Worm (Caenorhabditis elegans) whole organism, late embryonic: ENCODE results near the gene cisd-1.

Experiments
- C38D4.7 ChIP-seq: fragments of 200-800 bp; sonication (Bioruptor generic); optimal IDR thresholded peaks from 2 replicates; lab custom pipeline; 2018; ENCODE audit warnings: mild to moderate bottlenecking, missing genetic modification characterization, moderate library complexity, missing compliant biosample characterization
- F13H6.1 ChIP-seq: sonication (generic microtip); optimal IDR thresholded peaks from 2 replicates; lab custom pipeline; 2016; ENCODE audit warnings: missing genetic modification characterization, missing compliant biosample characterization
- K02D7.2 ChIP-seq: sonication (generic microtip); optimal IDR thresholded peaks from 2 replicates; lab custom pipeline; 2017; ENCODE audit warnings: mild to moderate bottlenecking, missing genetic modification characterization, missing compliant biosample characterization
- K09A11.1 ChIP-seq: sonication (generic microtip); optimal IDR thresholded peaks from 2 replicates; lab custom pipeline; 2017; ENCODE audit warnings: antibody characterized with exemption, mild to moderate bottlenecking, missing genetic modification characterization, missing compliant biosample characterization; ENCODE audit not compliant: insufficient read depth
- Y22D7AL.16 ChIP-seq: sonication (generic microtip); optimal IDR thresholded peaks from 2 replicates; lab custom pipeline; 2016; ENCODE audit warnings: missing genetic modification characterization, missing compliant biosample characterization
- ahr-1 ChIP-seq: sonication (generic microtip); optimal IDR thresholded peaks from 2 replicates; lab custom pipeline; 2016; ENCODE audit warnings: missing genetic modification characterization, missing compliant biosample characterization
- ama-1 ChIP-seq: fragments of 150-350 bp; optimal IDR thresholded peaks from 2 replicates; lab custom pipeline; 2014
- ceh-19 ChIP-seq: fragments of 200-800 bp; sonication (Bioruptor generic); optimal IDR thresholded peaks from 2 replicates; lab custom pipeline; 2018; ENCODE audit warnings: mild to moderate bottlenecking, missing genetic modification characterization, missing compliant biosample characterization
- ceh-22 ChIP-seq: sonication (generic microtip); optimal IDR thresholded peaks from 2 replicates; lab custom pipeline; 2017; ENCODE audit warnings: missing biosample characterization, missing genetic modification characterization
- ceh-24 ChIP-seq: sonication (generic microtip); optimal IDR thresholded peaks from 2 replicates; lab custom pipeline; 2016; ENCODE audit warnings: mild to moderate bottlenecking, missing genetic modification characterization, missing compliant biosample characterization
- ceh-30 ChIP-seq: fragments of 150-350 bp; optimal IDR thresholded peaks from 2 replicates; lab custom pipeline; 2014; ENCODE audit warnings: missing biosample characterization, missing genetic modification characterization
- ceh-34 ChIP-seq: sonication (generic microtip); optimal IDR thresholded peaks from 2 replicates; lab custom pipeline; 2016; ENCODE audit warnings: mild to moderate bottlenecking, missing genetic modification characterization, missing compliant biosample characterization
- ceh-45 ChIP-seq: fragments of 200-800 bp; sonication (Bioruptor generic); IDR thresholded peaks from 2 replicates; pipeline ENCODE4 v1.3.6; 2022; ENCODE audit warnings: missing genetic modification reagents, missing genetic modification characterization, missing compliant biosample characterization
- ceh-48 ChIP-seq: sonication (generic microtip); optimal IDR thresholded peaks from 2 replicates; lab custom pipeline; 2016; ENCODE audit warnings: missing genetic modification characterization, inconsistent platforms, missing compliant biosample characterization
- ceh-6 ChIP-seq: fragments of 200-800 bp; sonication (Bioruptor generic); optimal IDR thresholded peaks from 2 replicates; lab custom pipeline; 2018; ENCODE audit warnings: mild to moderate bottlenecking, missing genetic modification characterization, missing compliant biosample characterization
- ceh-9 ChIP-seq: sonication (generic microtip); optimal IDR thresholded peaks from 2 replicates; lab custom pipeline; 2016; ENCODE audit warnings: mild to moderate bottlenecking, missing genetic modification characterization, inconsistent platforms, missing compliant biosample characterization
- dmd-4 ChIP-seq: sonication (generic microtip); optimal IDR thresholded peaks from 2 replicates; lab custom pipeline; 2016; ENCODE audit warnings: borderline replicate concordance, missing genetic modification characterization, missing compliant biosample characterization
- dve-1 ChIP-seq: sonication (generic microtip); optimal IDR thresholded peaks from 2 replicates; lab custom pipeline; 2017; ENCODE audit warnings: antibody characterized with exemption, mild to moderate bottlenecking, missing genetic modification characterization, missing compliant biosample characterization
- elt-4 ChIP-seq: sonication (generic microtip); optimal IDR thresholded peaks from 2 replicates; lab custom pipeline; 2016; ENCODE audit warnings: missing genetic modification characterization, missing compliant biosample characterization
- ets-4 ChIP-seq: sonication (generic microtip); optimal IDR thresholded peaks from 2 replicates; lab custom pipeline; 2016; ENCODE audit warnings: missing genetic modification characterization, missing compliant biosample characterization
- eyg-1 ChIP-seq: sonication (generic microtip); optimal IDR thresholded peaks from 2 replicates; lab custom pipeline; 2016; ENCODE audit warnings: missing genotype, missing genetic modification characterization, missing compliant biosample characterization
- fax-1 ChIP-seq: sonication (generic microtip); optimal IDR thresholded peaks from 2 replicates; lab custom pipeline; 2016; ENCODE audit warnings: missing genotype, missing genetic modification characterization, missing compliant biosample characterization
- fkh-6 ChIP-seq: sonication (generic microtip); optimal IDR thresholded peaks from 2 replicates; lab custom pipeline; 2016; ENCODE audit warnings: missing genetic modification characterization, missing compliant biosample characterization
- gmeb-2 ChIP-seq: sonication (generic microtip); optimal IDR thresholded peaks from 2 replicates; lab custom pipeline; 2016; ENCODE audit warnings: missing genetic modification characterization, inconsistent platforms, missing compliant biosample characterization
- hlh-13 ChIP-seq: fragments of 200-800 bp; sonication (Bioruptor generic); optimal IDR thresholded peaks from 2 replicates; lab custom pipeline; 2018; ENCODE audit warnings: mild to moderate bottlenecking, missing genetic modification characterization, missing compliant biosample characterization
- lin-11 ChIP-seq: fragments of 200-800 bp; sonication (Bioruptor generic); optimal IDR thresholded peaks from 2 replicates; lab custom pipeline; 2018; ENCODE audit warnings: mild to moderate bottlenecking, missing genetic modification characterization, missing compliant biosample characterization
- madf-2 ChIP-seq: sonication (generic microtip); optimal IDR thresholded peaks from 2 replicates; lab custom pipeline; 2017; ENCODE audit warnings: missing genetic modification characterization, missing compliant biosample characterization
- mec-3 ChIP-seq: sonication (generic microtip); optimal IDR thresholded peaks from 2 replicates; lab custom pipeline; 2016; ENCODE audit warnings: borderline replicate concordance, missing genetic modification characterization, missing compliant biosample characterization
- nfya-1 ChIP-seq: sonication (generic microtip); optimal IDR thresholded peaks from 2 replicates; lab custom pipeline; 2017; ENCODE audit warnings: missing genetic modification characterization, mild to moderate bottlenecking, missing compliant biosample characterization, antibody characterized with exemption, moderate library complexity
- nhr-11 ChIP-seq: fragments of 150-350 bp; optimal IDR thresholded peaks from 2 replicates; lab custom pipeline; 2014; ENCODE audit warnings: missing biosample characterization, missing genetic modification characterization
- nhr-232 ChIP-seq: sonication (generic microtip); optimal IDR thresholded peaks from 2 replicates; lab custom pipeline; 2016; ENCODE audit warnings: missing genetic modification characterization, missing compliant biosample characterization
- npax-4 ChIP-seq: sonication (generic microtip); optimal IDR thresholded peaks from 2 replicates; lab custom pipeline; 2016; ENCODE audit warnings: missing genetic modification characterization, missing compliant biosample characterization
- pag-3 ChIP-seq: sonication (generic microtip); optimal IDR thresholded peaks from 2 replicates; lab custom pipeline; 2016; ENCODE audit warnings: missing compliant biosample characterization, missing genetic modification characterization, borderline replicate concordance
- pat-9 ChIP-seq: fragments of 200-800 bp; sonication (Bioruptor generic); optimal IDR thresholded peaks from 2 replicates; lab custom pipeline; 2018; ENCODE audit warnings: mild to moderate bottlenecking, missing genetic modification characterization, moderate library complexity, missing compliant biosample characterization
- pax-1 ChIP-seq: fragments of 150-350 bp; optimal IDR thresholded peaks from 2 replicates; lab custom pipeline; 2014; ENCODE audit warnings: missing biosample characterization, missing genetic modification characterization
- pha-4 ChIP-seq: fragments of 150-350 bp; optimal IDR thresholded peaks from 2 replicates; lab custom pipeline; 2018; ENCODE audit warnings: missing biosample characterization, missing genetic modification reagents, missing genetic modification characterization
- pqm-1 ChIP-seq: sonication (generic microtip); optimal IDR thresholded peaks from 2 replicates; lab custom pipeline; 2016; ENCODE audit warnings: missing genetic modification characterization, missing compliant biosample characterization
- rnt-1 ChIP-seq: sonication (generic microtip); optimal IDR thresholded peaks from 2 replicates; lab custom pipeline; 2016; ENCODE audit warnings: missing genetic modification characterization, missing compliant biosample characterization
- sdc-2 ChIP-seq: sonication (generic microtip); optimal IDR thresholded peaks from 2 replicates; lab custom pipeline; 2016; ENCODE audit warnings: missing genotype, missing genetic modification characterization, missing compliant biosample characterization
- syd-9 ChIP-seq: sonication (generic microtip); optimal IDR thresholded peaks from 2 replicates; lab custom pipeline; 2016; ENCODE audit warnings: mild to moderate bottlenecking, missing genetic modification characterization, moderate library complexity, missing compliant biosample characterization
- tbx-7 ChIP-seq: sonication (generic microtip); optimal IDR thresholded peaks from 2 replicates; lab custom pipeline; 2016; ENCODE audit warnings: missing genotype, missing genetic modification characterization, missing compliant biosample characterization
- ttx-3 ChIP-seq: sonication (generic microtip); optimal IDR thresholded peaks from 2 replicates; lab custom pipeline; 2016; ENCODE audit warnings: missing genetic modification reagents, missing genetic modification characterization, missing compliant biosample characterization
- unc-42 ChIP-seq: sonication (generic microtip); optimal IDR thresholded peaks from 2 replicates; lab custom pipeline; 2016; ENCODE audit warnings: missing genotype, missing genetic modification characterization, missing compliant biosample characterization
- unc-55 ChIP-seq: sonication (generic microtip); optimal IDR thresholded peaks from 2 replicates; lab custom pipeline; 2017; ENCODE audit warnings: missing biosample characterization, missing genetic modification reagents, missing genetic modification characterization
- unc-86 ChIP-seq: sonication (generic microtip); optimal IDR thresholded peaks from 2 replicates; lab custom pipeline; 2016; ENCODE audit warnings: missing genetic modification characterization, missing compliant biosample characterization
- zip-5 ChIP-seq: sonication (generic microtip); optimal IDR thresholded peaks from 2 replicates; lab custom pipeline; 2016; ENCODE audit warnings: missing genetic modification characterization, missing compliant biosample characterization
- ztf-16 ChIP-seq: sonication (generic microtip); optimal IDR thresholded peaks from 2 replicates; lab custom pipeline; 2017; ENCODE audit warnings: missing genetic modification characterization, missing compliant biosample characterization

The cisd-1 gene

ce11 chrII:11486698-11487234 is 17.3 kb upstream of the cisd-1 start, which contains the start of gene ttr-18:
ttr-18 (minus strand) TSS chrII:11486748.
- TF ChIP-seq fax-1 (tag; lab: Kevin White, UChicago) (no peak), ama-1 (lab: Kevin White, UChicago) (no peak), ceh-24 (tag; lab: Kevin White, UChicago) (no peak), pqm-1 (no peak)
- TF ChIP-seq, all 69 proteins: peak for 0

ce11 chrII:11485200-11485599 is 15.8 kb upstream of the cisd-1 start, which contains the start of gene twk-5:
twk-5 (minus strand) TSS chrII:11485300.
- no peak for TF ChIP-seq ceh-9
- TF ChIP-seq hlh-13 (GFP tag; lab: Kevin White, UChicago), result no peak
- no peak for TF ChIP-seq pag-3
- no peak for TF ChIP-seq rnt-1 (tag; lab: Kevin White, UChicago)
- no peak for TF ChIP-seq ceh-6 (GFP tag; lab: Kevin White, UChicago)
- no peak for TF ChIP-seq K09A11.1 (tag; lab: Kevin White, UChicago)
- no peak for TF ChIP-seq zip-5
- no peak for TF ChIP-seq ceh-19 (GFP tag; lab: Kevin White, UChicago)
- no peak for TF ChIP-seq ets-4
- no peak for TF ChIP-seq K02D7.2 (tag; lab: Kevin White, UChicago)
- no peak for TF ChIP-seq npax-4 (tag; lab: Kevin White, UChicago)
- no peak for TF ChIP-seq dmd-4 (tag; lab: Kevin White, UChicago)
- TF ChIP-seq pat-9, result no peak
- TF ChIP-seq ceh-30 (tag; lab: Kevin White, UChicago), result no peak
- TF ChIP-seq pha-4, result no peak
- TF ChIP-seq F13H6.1 (tag; lab: Kevin White, UChicago), result no peak
- TF ChIP-seq ahr-1 (tag; lab: Kevin White, UChicago), result no peak
- no peak for TF ChIP-seq ttx-3 (tag; lab: Kevin White, UChicago)
- TF ChIP-seq Y22D7AL.16 (tag; lab: Kevin White, UChicago), result no peak

- TF ChIP-seq ama-1 (lab: Kevin White, UChicago) (no peak), ceh-48 (peak; percentile 94), fax-1 (tag; lab: Kevin White, UChicago) (peak; percentile 93), K09A11.1 (tag; lab: Kevin White, UChicago) (peak; percentile 84), nfya-1 (tag; lab: Kevin White, UChicago) (peak; percentile 81), gmeb-2 (tag; lab: Kevin White, UChicago) (peak; percentile 97), elt-4 (tag; lab: Kevin White, UChicago) (peak; percentile 53), ceh-30 (tag; lab: Kevin White, UChicago) (peak; percentile 72), npax-4 (tag; lab: Kevin White, UChicago) (peak; percentile 95), pax-1 (tag; lab: Kevin White, UChicago) (no peak), ztf-16 (tag; lab: Kevin White, UChicago) (peak; percentile 95), lin-11 (tag; lab: Kevin White, UChicago) (peak; percentile 94), unc-55 (GFP tag; lab: Kevin White, UChicago) (no peak), C38D4.7 (GFP tag; lab: Kevin White, UChicago) (peak; percentile 96), nhr-11 (tag; lab: Kevin White, UChicago) (no peak), nhr-232 (tag; lab: Kevin White, UChicago) (peak; percentile 94), pqm-1 (peak; percentile 83), hlh-13 (GFP tag; lab: Kevin White, UChicago) (peak; percentile 93), tbx-7 (tag; lab: Kevin White, UChicago) (peak; percentile 35), syd-9 (tag; lab: Kevin White, UChicago) (peak; percentile 97), ttx-3 (tag; lab: Kevin White, UChicago) (peak; percentile 96), fkh-6 (peak; percentile 96), eyg-1 (peak; percentile 95), mec-3 (peak; percentile 87), unc-42 (peak; percentile 70), pag-3 (peak; percentile 80), unc-86 (tag; lab: Kevin White, UChicago) (peak; percentile 93), sdc-2 (tag; lab: Kevin White, UChicago) (peak; percentile 86), Y22D7AL.16 (tag; lab: Kevin White, UChicago) (peak; percentile 98), ceh-22 (tag; lab: Kevin White, UChicago) (peak; percentile 26), madf-2 (tag; lab: Kevin White, UChicago) (peak; percentile 95), dve-1 (tag; lab: Kevin White, UChicago) (peak; percentile 88), F13H6.1 (tag; lab: Kevin White, UChicago) (peak; percentile 95), ceh-6 (GFP tag; lab: Kevin White, UChicago) (peak; percentile 96), ceh-34 (peak; percentile 96), ceh-45 (GFP tag; lab: Robert Waterston, UW) (peak; percentile 95)
Observed at ce11 chrII:11484600-11484999, 15.2 kb upstream of the cisd-1 start.
